ENCODE assay signal across 5 worm cellular contexts in the genomic region with DNA sequence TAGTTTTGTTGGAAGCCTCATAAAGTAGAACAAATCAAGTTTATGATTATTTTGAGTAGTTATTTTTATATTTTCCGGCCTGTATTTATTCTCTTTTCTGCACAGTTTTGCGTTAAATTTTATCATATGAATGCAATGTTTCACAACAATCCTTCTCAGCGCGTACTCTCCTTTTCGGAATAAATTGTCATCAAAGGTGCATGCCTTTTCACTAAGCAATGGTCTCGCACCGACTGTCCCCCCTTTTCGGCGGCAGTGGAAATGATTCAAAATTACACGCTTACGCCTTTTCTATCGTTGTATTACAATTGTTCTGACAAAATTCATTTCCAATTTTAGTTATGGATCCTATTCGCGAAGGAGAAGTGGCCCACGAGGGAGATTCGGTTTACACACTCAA.
TF ChIP-seq lines count a peak whose summit lies in the region.

A gene (minus strand): TSS at position 61 of the 400 bp plus-strand sequence.
A gene (plus strand): TSS at position 340 of the 400 bp plus-strand sequence.

TF ChIP-seq in whole organism, L1 larva, 84 proteins besides CTCF, POLR2A, EP300 and RAD21 (continues in another document):
- TF ChIP-seq ceh-63 (GFP tag; optimal IDR thresholded peaks at IDR 0.05; lab: Kevin White, UChicago), result no peak
- peak; percentile 41 for TF ChIP-seq blmp-1 (tag; optimal IDR thresholded peaks at IDR 0.05; lab: Kevin White, UChicago)
- peak; percentile 87 to 95 for TF ChIP-seq efl-1 (optimal IDR thresholded peaks at IDR 0.05; lab: Kevin White, UChicago)
- peak; percentile 89 to 98 for TF ChIP-seq efl-1 (GFP tag; optimal IDR thresholded peaks at IDR 0.05 in 1 of 2; lab: Kevin White, UChicago)
- peak; percentile 7 for TF ChIP-seq nhr-47 (tag; optimal IDR thresholded peaks at IDR 0.05; lab: Kevin White, UChicago)
- peak; percentile 8 for TF ChIP-seq xbp-1 (tag; optimal IDR thresholded peaks at IDR 0.05; lab: Kevin White, UChicago)
- peak; percentile 43 for TF ChIP-seq rnt-1 (tag; optimal IDR thresholded peaks at IDR 0.05; lab: Kevin White, UChicago)
- peak; percentile 30 for TF ChIP-seq lin-15B (tag; optimal IDR thresholded peaks at IDR 0.05; lab: Kevin White, UChicago)
- peak; percentile 79 to 90 (median 86) for TF ChIP-seq dpl-1 (GFP tag; optimal IDR thresholded peaks at IDR 0.05; lab: Kevin White, UChicago)
- TF ChIP-seq tbx-2 (tag; optimal IDR thresholded peaks at IDR 0.05; lab: Kevin White, UChicago), result peak; percentile 0
- TF ChIP-seq lin-35 (GFP tag; optimal IDR thresholded peaks at IDR 0.05; lab: Kevin White, UChicago), result peak; percentile 82 to 94
- peak; percentile 57 to 82 for TF ChIP-seq lsy-2 (tag; optimal IDR thresholded peaks at IDR 0.05; lab: Kevin White, UChicago)
- TF ChIP-seq ceh-82 (tag; optimal IDR thresholded peaks at IDR 0.05; lab: Kevin White, UChicago), result peak in 1 of 3 experiments; percentile 47
- no peak for TF ChIP-seq fkh-10 (GFP tag; optimal IDR thresholded peaks at IDR 0.05; lab: Kevin White, UChicago)
- peak; percentile 56 for TF ChIP-seq nhr-85 (tag; lab: Kevin White, UChicago)
- peak; percentile 24 for TF ChIP-seq nhr-71 (tag; optimal IDR thresholded peaks at IDR 0.05; lab: Kevin White, UChicago)
- peak; percentile 40 for TF ChIP-seq snu-23 (GFP tag; optimal IDR thresholded peaks at IDR 0.05; lab: Kevin White, UChicago)

TF ChIP-seq in whole organism, L3 larva, 47 proteins besides CTCF, POLR2A, EP300 and RAD21:
- TF ChIP-seq nhr-25 (tag; optimal IDR thresholded peaks at IDR 0.05; lab: Kevin White, UChicago) (peak; percentile 40), lin-15B (tag; optimal IDR thresholded peaks at IDR 0.05; lab: Kevin White, UChicago) (peak; percentile 65), nfya-1 (tag; optimal IDR thresholded peaks at IDR 0.05; lab: Kevin White, UChicago; ENCODE audit: insufficient read depth) (peak; percentile 73), nhr-23 (tag; optimal IDR thresholded peaks at IDR 0.05; lab: Kevin White, UChicago) (peak; percentile 2), ama-1 (optimal IDR thresholded peaks at IDR 0.05; lab: Kevin White, UChicago) (no peak), ceh-9 (tag; optimal IDR thresholded peaks at IDR 0.05; lab: Kevin White, UChicago) (no peak), pha-4 (tag; optimal IDR thresholded peaks at IDR 0.05; lab: Kevin White, UChicago) (peak; percentile 69)

TF ChIP-seq in whole organism, early embryonic, 17 proteins besides CTCF, POLR2A, EP300 and RAD21:
- peak; percentile 33 for TF ChIP-seq hmg-4 (GFP tag; optimal IDR thresholded peaks at IDR 0.05; lab: Kevin White, UChicago)
- TF ChIP-seq B0310.2 (tag; optimal IDR thresholded peaks at IDR 0.05; lab: Kevin White, UChicago), result no peak

TF ChIP-seq in whole organism, midembryonic, 9 proteins besides CTCF, POLR2A, EP300 and RAD21:
- TF ChIP-seq T22C8.4 (GFP tag; IDR thresholded peaks at IDR 0.05; lab: Robert Waterston, UW) (no peak), flt-1 (GFP tag; IDR thresholded peaks at IDR 0.05; lab: Robert Waterston, UW) (0 out of 2 replicates have a peak, but pooled peaks have one; percentile 25)
TF ChIP-seq in whole organism, midembryonic: peak in this region for 1.

TF ChIP-seq in whole organism, young adult, 124 proteins besides CTCF, POLR2A, EP300 and RAD21:
- no peak for TF ChIP-seq snpc-4 (GFP tag; optimal IDR thresholded peaks at IDR 0.05; lab: Kevin White, UChicago)
- TF ChIP-seq snpc-4 (tag; optimal IDR thresholded peaks at IDR 0.05; lab: Kevin White, UChicago), result no peak
- TF ChIP-seq lin-35 (GFP tag; optimal IDR thresholded peaks at IDR 0.05; lab: Kevin White, UChicago), result peak in 1 of 3 experiments; percentile 8
- no peak for TF ChIP-seq nfya-2 (GFP tag; IDR thresholded peaks at IDR 0.05; lab: Robert Waterston, UW)
- TF ChIP-seq ekl-4 (GFP tag; IDR thresholded peaks at IDR 0.05; lab: Robert Waterston, UW), result no peak
- TF ChIP-seq F33H1.4 (GFP tag; IDR thresholded peaks at IDR 0.05; lab: Robert Waterston, UW), result peak; percentile 44
- no peak for TF ChIP-seq hrde-1 (tag; optimal IDR thresholded peaks at IDR 0.05; lab: Kevin White, UChicago; ENCODE audit: borderline replicate concordance)
- TF ChIP-seq dpl-1 (GFP tag; optimal IDR thresholded peaks at IDR 0.05; lab: Kevin White, UChicago), result peak; percentile 11
- TF ChIP-seq efl-1 (GFP tag; optimal IDR thresholded peaks at IDR 0.05; lab: Kevin White, UChicago), result peak; percentile 24
- TF ChIP-seq lin-54 (GFP tag; optimal IDR thresholded peaks at IDR 0.05; lab: Kevin White, UChicago), result peak; percentile 2
- no peak for TF ChIP-seq cebp-1 (GFP tag; IDR thresholded peaks at IDR 0.05; lab: Robert Waterston, UW)
- peak; percentile 53 for TF ChIP-seq cebp-1 (tag; optimal IDR thresholded peaks at IDR 0.05; lab: Kevin White, UChicago)
- TF ChIP-seq rcor-1 (GFP tag; IDR thresholded peaks at IDR 0.05; lab: Robert Waterston, UW), result 0 out of 2 replicates have a peak, but pooled peaks have one; percentile 24
